Fruit fly (Drosophila melanogaster): ENCODE data around the gene CG18764.

The CG18764 gene

dm6 chr3R:11678016-11678415 is 51.3 kb downstream of the CG18764 start, which contains the start of gene CG18476 (continued):
- TF ChIP-seq zf30C (GFP tag; optimal IDR thresholded peaks at IDR 0.05) (no peak), CG16863 (GFP tag; optimal IDR thresholded peaks at IDR 0.05) (peak; percentile 55), CG42726 (GFP tag; IDR thresholded peaks at IDR 0.05; ENCODE audit: partially characterized antibody) (no peak), disco-r (GFP tag; optimal IDR thresholded peaks at IDR 0.05) (peak; percentile 38), onecut (GFP tag; IDR thresholded peaks at IDR 0.05) (peak; percentile 87), CG15011 (GFP tag; optimal IDR thresholded peaks at IDR 0.05) (peak; percentile 76), grn (GFP tag; optimal IDR thresholded peaks at IDR 0.05) (peak; percentile 66), Myb (GFP tag; optimal IDR thresholded peaks at IDR 0.05) (peak; percentile 26), az2 (GFP tag; optimal IDR thresholded peaks at IDR 0.05) (peak; percentile 90), CG9727 (GFP tag; optimal IDR thresholded peaks at IDR 0.05) (peak; percentile 91), jing (GFP tag; optimal IDR thresholded peaks at IDR 0.05) (peak; percentile 63), crol (GFP tag; IDR thresholded peaks at IDR 0.05) (no peak), maf-S (GFP tag; optimal IDR thresholded peaks at IDR 0.05) (peak; percentile 59), H2.0 (GFP tag; IDR thresholded peaks at IDR 0.05) (peak; percentile 94), CG6813 (GFP tag; optimal IDR thresholded peaks at IDR 0.05) (peak; percentile 76), Atf-2 (GFP tag; optimal IDR thresholded peaks at IDR 0.05) (peak; percentile 10), Chrac-16 (GFP tag; optimal IDR thresholded peaks at IDR 0.05) (peak; percentile 88), CG31388 (GFP tag; optimal IDR thresholded peaks at IDR 0.05) (peak; percentile 75), trem (tag; optimal IDR thresholded peaks at IDR 0.05) (peak; percentile 93), CG14710 (tag; optimal IDR thresholded peaks at IDR 0.05) (peak; percentile 94), Med (GFP tag) (peak; percentile 94), CG12071 (GFP tag; optimal IDR thresholded peaks at IDR 0.05) (peak; percentile 39), CG16813 (GFP tag; IDR thresholded peaks at IDR 0.05; ENCODE audit: partially characterized antibody) (no peak), sqz (GFP tag; optimal IDR thresholded peaks at IDR 0.05) (no peak), CG17802 (tag; optimal IDR thresholded peaks at IDR 0.05) (peak; percentile 79), knrl (GFP tag; IDR thresholded peaks at IDR 0.05; ENCODE audit: partially characterized antibody) (no peak), CG2116 (GFP tag; optimal IDR thresholded peaks at IDR 0.05) (peak; percentile 66), Hr51 (GFP tag; optimal IDR thresholded peaks at IDR 0.05) (peak; percentile 52 to 95), danr (GFP tag; IDR thresholded peaks at IDR 0.05) (peak; percentile 86), CG17359 (tag; optimal IDR thresholded peaks at IDR 0.05) (peak; percentile 92), CG12299 (tag; optimal IDR thresholded peaks at IDR 0.05) (peak; percentile 89), CG14050 (GFP tag; IDR thresholded peaks at IDR 0.05) (peak; percentile 86), Atf3 (GFP tag; optimal IDR thresholded peaks at IDR 0.05) (peak; percentile 52), MESR4 (GFP tag; optimal IDR thresholded peaks at IDR 0.05) (peak; percentile 48), cg (GFP tag; optimal IDR thresholded peaks at IDR 0.05) (no peak), ara (GFP tag; IDR thresholded peaks at IDR 0.05) (peak; percentile 91), CG5953 (GFP tag; IDR thresholded peaks at IDR 0.05) (peak; percentile 69), CG10959 (GFP tag; IDR thresholded peaks at IDR 0.05) (peak; percentile 75), CG8281 (tag; optimal IDR thresholded peaks at IDR 0.05) (peak; percentile 75), CG6683 (GFP tag; optimal IDR thresholded peaks at IDR 0.05) (peak; percentile 73), Vsx1 (GFP tag; optimal IDR thresholded peaks at IDR 0.05) (peak; percentile 83), Dip2 (GFP tag; IDR thresholded peaks at IDR 0.05) (no peak; the same call in 1 of the 2 replicates), CG8388 (GFP tag; optimal IDR thresholded peaks at IDR 0.05) (peak; percentile 91), CG4424 (GFP tag; optimal IDR thresholded peaks at IDR 0.05) (peak; percentile 91), HmgZ (tag; optimal IDR thresholded peaks at IDR 0.05) (peak; percentile 92), en (GFP tag; optimal IDR thresholded peaks at IDR 0.05) (peak; percentile 13), schlank (tag; optimal IDR thresholded peaks at IDR 0.05) (peak; percentile 60), CG32532 (GFP tag; IDR thresholded peaks at IDR 0.05) (peak; percentile 96), trh (GFP tag; optimal IDR thresholded peaks at IDR 0.05) (peak; percentile 75), CG12219 (GFP tag; optimal IDR thresholded peaks at IDR 0.05) (peak; percentile 76), bab2 (GFP tag; optimal IDR thresholded peaks at IDR 0.05) (peak; percentile 76)
